Worm (Caenorhabditis elegans) whole organism, L4 larva: Measurements from ENCODE around the gene Y49E10.10.
A peak's percentile ranks its signal among the peaks of the same experiment; 100 is the strongest.

ENCODE experiments used
- D1046.2 ChIP-seq: fragments of 200-800 bp; sonication (Bioruptor generic); IDR thresholded peaks from 2 replicates; pipeline ENCODE4 v1.3.6; 2022; ENCODE audit warnings: missing genetic modification characterization, missing compliant biosample characterization
- F44E2.7 ChIP-seq: fragments of 200-800 bp; sonication (Bioruptor generic); IDR thresholded peaks from 2 replicates; pipeline ENCODE4 v2.1.2; 2022; ENCODE audit warnings: missing genetic modification characterization, missing compliant biosample characterization
- T26A8.4 ChIP-seq: fragments of 200-800 bp; sonication (Bioruptor generic); IDR thresholded peaks from 2 replicates; pipeline ENCODE4 v1.3.6; 2022; ENCODE audit warnings: missing genetic modification characterization, missing compliant biosample characterization
- Y105C5A.15 ChIP-seq: fragments of 200-800 bp; sonication (Bioruptor generic); IDR thresholded peaks from 2 replicates; pipeline ENCODE4 v1.3.6; 2022; ENCODE audit warnings: missing genetic modification characterization, missing compliant biosample characterization
- Y48G9A.11 ChIP-seq: fragments of 200-800 bp; sonication (Bioruptor generic); IDR thresholded peaks from 2 replicates; pipeline ENCODE4 v1.3.6; 2022; ENCODE audit warnings: missing genetic modification reagents, missing genetic modification characterization, missing compliant biosample characterization
- ZK337.2 ChIP-seq: fragments of 200-800 bp; sonication (Bioruptor generic); IDR thresholded peaks from 2 replicates; pipeline ENCODE4 v1.3.6; 2022; ENCODE audit warnings: missing genetic modification reagents, missing genetic modification characterization, missing compliant biosample characterization
- aha-1 ChIP-seq: fragments of 150-350 bp; peaks from one replicate; lab custom pipeline; 2014; ENCODE audit warnings: missing biosample characterization, missing genetic modification characterization
- attf-4 ChIP-seq: sonication (generic microtip); optimal IDR thresholded peaks from 3 replicates; lab custom pipeline; 2017; ENCODE audit warnings: missing biosample characterization, missing genetic modification characterization
- ceh-44 ChIP-seq: fragments of 200-800 bp; sonication (Bioruptor generic); IDR thresholded peaks from 2 replicates; pipeline ENCODE4 v1.3.6; 2022; ENCODE audit warnings: missing genetic modification reagents, missing genetic modification characterization, missing compliant biosample characterization
- cey-2 ChIP-seq: sonication (generic microtip); optimal IDR thresholded peaks from 3 replicates; lab custom pipeline; 2017; ENCODE audit warnings: missing genetic modification characterization, mild to moderate bottlenecking, missing compliant biosample characterization, antibody characterized with exemption, borderline replicate concordance; ENCODE audit not compliant: insufficient read depth
- ctbp-1 ChIP-seq: fragments of 200-800 bp; sonication (Bioruptor generic); IDR thresholded peaks from 2 replicates; pipeline ENCODE4 v1.3.6; 2022; ENCODE audit warnings: missing genetic modification reagents, missing genetic modification characterization, missing compliant biosample characterization
- dmd-6 ChIP-seq: fragments of 200-800 bp; sonication (Bioruptor generic); IDR thresholded peaks from 2 replicates; pipeline ENCODE4 v1.3.6; 2022; ENCODE audit warnings: missing genetic modification reagents, missing genetic modification characterization, missing compliant biosample characterization
- dmd-8 ChIP-seq: fragments of 200-800 bp; sonication (Bioruptor generic); IDR thresholded peaks from 2 replicates; pipeline ENCODE4 v1.3.6; 2022; ENCODE audit warnings: missing genetic modification characterization, missing compliant biosample characterization
- dmd-9 ChIP-seq: fragments of 200-800 bp; sonication (Bioruptor generic); IDR thresholded peaks from 2 replicates; pipeline ENCODE4 v1.3.6; 2022; ENCODE audit warnings: missing genetic modification reagents, missing genetic modification characterization, missing compliant biosample characterization
- duxl-1 ChIP-seq: sonication (generic microtip); optimal IDR thresholded peaks from 2 replicates; lab custom pipeline; 2016; ENCODE audit warnings: mild to moderate bottlenecking, missing genetic modification characterization, moderate library complexity, missing compliant biosample characterization; ENCODE audit not compliant: poor library complexity
- gei-8 ChIP-seq: fragments of 200-800 bp; sonication (Bioruptor generic); optimal IDR thresholded peaks from 2 replicates; lab custom pipeline; 2018; ENCODE audit warnings: mild to moderate bottlenecking, missing genetic modification characterization, missing compliant biosample characterization
- hif-1 ChIP-seq, 2 experiments: sonication (generic microtip); optimal IDR thresholded peaks; 2 replicates each; lab custom pipeline; 2016 to 2017; ENCODE audit warnings: missing compliant biosample characterization in 2 of 2, missing genetic modification characterization in 2 of 2, missing genetic modification reagents in 2 of 2, missing genotype in 2 of 2, mild to moderate bottlenecking in 1 of 2
- hlh-30 ChIP-seq: sonication (generic microtip); optimal IDR thresholded peaks from 2 replicates; lab custom pipeline; 2017; ENCODE audit warnings: antibody characterized with exemption, mild to moderate bottlenecking, missing genetic modification characterization, missing compliant biosample characterization; ENCODE audit not compliant: insufficient read depth
- hmg-1.1 ChIP-seq: fragments of 200-800 bp; sonication (Bioruptor generic); IDR thresholded peaks from 2 replicates; pipeline ENCODE4 v1.3.6; 2022; ENCODE audit warnings: missing genetic modification reagents, missing genetic modification characterization, missing compliant biosample characterization
- lim-7 ChIP-seq: fragments of 200-800 bp; sonication (Bioruptor generic); IDR thresholded peaks from 2 replicates; pipeline ENCODE4 v1.3.6; 2022; ENCODE audit warnings: missing genetic modification characterization, missing compliant biosample characterization
- lin-1 ChIP-seq: fragments of 200-800 bp; sonication (Bioruptor generic); IDR thresholded peaks from 2 replicates; pipeline ENCODE4 v1.3.6; 2022; ENCODE audit warnings: missing genetic modification reagents, missing genetic modification characterization, missing compliant biosample characterization
- lin-13 ChIP-seq: fragments of 150-350 bp; optimal IDR thresholded peaks from 2 replicates; lab custom pipeline; 2014; ENCODE audit warnings: missing biosample characterization, missing genetic modification reagents, missing genetic modification characterization
- lin-38 ChIP-seq: fragments of 200-800 bp; sonication (Bioruptor generic); IDR thresholded peaks from 2 replicates; pipeline ENCODE4 v1.3.6; 2022; ENCODE audit warnings: missing genetic modification reagents, missing genetic modification characterization, missing compliant biosample characterization
- lin-39 ChIP-seq: fragments of 150-350 bp; optimal IDR thresholded peaks from 2 replicates; lab custom pipeline; 2014; ENCODE audit warnings: missing biosample characterization, missing genetic modification reagents, missing genetic modification characterization
- lir-3 ChIP-seq: sonication (generic microtip); optimal IDR thresholded peaks from 2 replicates; lab custom pipeline; 2016; ENCODE audit warnings: mild to moderate bottlenecking, missing genetic modification characterization, missing compliant biosample characterization
- lsy-2 ChIP-seq, 2 experiments: fragments of 150-350 bp in 1 of 2; sonication (generic microtip) in 1 of 2; optimal IDR thresholded peaks; 2 replicates each; lab custom pipeline; 2014 to 2017; ENCODE audit warnings: missing biosample characterization in 2 of 2, missing genetic modification characterization in 2 of 2
- madf-5 ChIP-seq, 2 experiments: fragments of 200-800 bp; sonication (Bioruptor generic); IDR thresholded peaks; 2 replicates each; pipeline ENCODE4 v1.3.6; 2022; ENCODE audit warnings: missing compliant biosample characterization in 2 of 2, missing genetic modification characterization in 2 of 2
- mdl-1 ChIP-seq, 2 experiments: fragments of 150-350 bp in 1 of 2; sonication (generic microtip) in 1 of 2; optimal IDR thresholded peaks; 2 replicates each; lab custom pipeline; 2014 to 2017; ENCODE audit warnings: missing biosample characterization in 2 of 2, missing genetic modification characterization in 2 of 2
- mep-1 ChIP-seq: fragments of 150-350 bp; sonication (generic microtip); optimal IDR thresholded peaks from 3 replicates; lab custom pipeline; 2014; ENCODE audit warnings: missing biosample characterization, missing genetic modification characterization
- mxl-2 ChIP-seq: fragments of 200-800 bp; sonication (Bioruptor generic); conservative IDR thresholded peaks from 2 replicates; pipeline ENCODE4 v1.3.6; 2022; ENCODE audit warnings: missing genetic modification reagents, missing genetic modification characterization, missing compliant biosample characterization
- mxl-3 ChIP-seq: fragments of 200-800 bp; sonication (Bioruptor generic); optimal IDR thresholded peaks from 2 replicates; lab custom pipeline; 2018; ENCODE audit warnings: mild to moderate bottlenecking, missing genetic modification characterization, missing compliant biosample characterization
- nhr-111 ChIP-seq: fragments of 200-800 bp; sonication (Bioruptor generic); optimal IDR thresholded peaks from 2 replicates; lab custom pipeline; 2018; ENCODE audit warnings: mild to moderate bottlenecking, missing genetic modification characterization, missing compliant biosample characterization
- nhr-42 ChIP-seq: fragments of 200-800 bp; sonication (Bioruptor generic); IDR thresholded peaks from 2 replicates; pipeline ENCODE4 v1.3.6; 2022; ENCODE audit warnings: missing genetic modification characterization, missing compliant biosample characterization
- nhr-48 ChIP-seq: sonication (generic microtip); optimal IDR thresholded peaks from 2 replicates; lab custom pipeline; 2016; ENCODE audit warnings: mild to moderate bottlenecking, missing genetic modification characterization, missing compliant biosample characterization
- pha-4 ChIP-seq, 2 experiments: fragments of 150-350 bp in 1 of 2; fragments of 200-800 bp in 1 of 2; sonication (Bioruptor generic) in 1 of 2; IDR thresholded peaks in 1 of 2; optimal IDR thresholded peaks in 1 of 2; 2 replicates each; pipeline versions ENCODE4 v1.3.6 to Lab custom; 2014 to 2022; ENCODE audit warnings: missing genetic modification characterization in 2 of 2, missing genetic modification reagents in 2 of 2, missing biosample characterization in 1 of 2, missing compliant biosample characterization in 1 of 2
- php-3 ChIP-seq: fragments of 200-800 bp; sonication (Bioruptor generic); IDR thresholded peaks from 2 replicates; pipeline ENCODE4 v1.3.6; 2022; ENCODE audit warnings: missing genetic modification reagents, missing genetic modification characterization, missing compliant biosample characterization
- rbr-2 ChIP-seq: sonication (generic microtip); optimal IDR thresholded peaks from 2 replicates; lab custom pipeline; 2016; ENCODE audit warnings: missing genotype, missing genetic modification characterization, missing compliant biosample characterization
- snpc-4 ChIP-seq: fragments of 150-350 bp; optimal IDR thresholded peaks from 2 replicates; lab custom pipeline; 2014; ENCODE audit warnings: missing biosample characterization, missing genetic modification characterization
- spr-1 ChIP-seq: sonication (generic microtip); optimal IDR thresholded peaks from 2 replicates; lab custom pipeline; 2016; ENCODE audit warnings: mild to moderate bottlenecking, missing genetic modification characterization, missing compliant biosample characterization
- tra-1 ChIP-seq: fragments of 200-800 bp; sonication (Bioruptor generic); IDR thresholded peaks from 2 replicates; pipeline ENCODE4 v1.3.6; 2022; ENCODE audit warnings: missing genetic modification reagents, missing genetic modification characterization, missing compliant biosample characterization
- unc-130 ChIP-seq: sonication (generic microtip); optimal IDR thresholded peaks from 2 replicates; lab custom pipeline; 2016; ENCODE audit warnings: missing genetic modification reagents, missing genetic modification characterization, missing compliant biosample characterization
- unc-62 ChIP-seq, 3 experiments: fragments of 150-350 bp in 1 of 3; sonication (generic microtip); optimal IDR thresholded peaks in 2 of 3; peaks in 1 of 3; 1 replicate in 1 of 3; 2 replicates in 2 of 3; lab custom pipeline; 2014 to 2017; ENCODE audit warnings: missing biosample characterization in 3 of 3, missing genetic modification characterization in 3 of 3, missing genetic modification reagents in 3 of 3, missing genotype in 1 of 3
- vab-7 ChIP-seq: fragments of 200-800 bp; sonication (Bioruptor generic); IDR thresholded peaks from 2 replicates; pipeline ENCODE4 v1.3.6; 2022; ENCODE audit warnings: missing genetic modification reagents, missing genetic modification characterization, missing compliant biosample characterization
- zag-1 ChIP-seq: fragments of 150-350 bp; optimal IDR thresholded peaks from 2 replicates; lab custom pipeline; 2014; ENCODE audit warnings: missing biosample characterization, missing genetic modification characterization
- zfp-2 ChIP-seq: sonication (generic microtip); optimal IDR thresholded peaks from 2 replicates; lab custom pipeline; 2016; ENCODE audit warnings: mild to moderate bottlenecking, missing genetic modification characterization, missing compliant biosample characterization
- zip-11 ChIP-seq: fragments of 200-800 bp; sonication (Bioruptor generic); IDR thresholded peaks from 2 replicates; pipeline ENCODE4 v1.3.6; 2022; ENCODE audit warnings: missing genetic modification characterization, missing compliant biosample characterization
- ztf-11 ChIP-seq: fragments of 150-350 bp; optimal IDR thresholded peaks from 2 replicates; lab custom pipeline; 2014; ENCODE audit warnings: missing biosample characterization, missing genetic modification characterization
- ztf-7 ChIP-seq: fragments of 150-350 bp; optimal IDR thresholded peaks from 2 replicates; lab custom pipeline; 2014; ENCODE audit warnings: missing biosample characterization, missing genetic modification characterization

The Y49E10.10 gene

ce11 chrIII:12398468-12398867 is 3.2 kb downstream of the Y49E10.10 start:
- no peak for TF ChIP-seq mep-1
- no peak for TF ChIP-seq tra-1 (GFP tag; lab: Robert Waterston, UW)
- no peak for TF ChIP-seq madf-5 (GFP tag; IDR thresholded peaks at IDR 0.05; lab: Robert Waterston, UW)
- TF ChIP-seq duxl-1 (tag; lab: Kevin White, UChicago) = no peak
- TF ChIP-seq unc-62 (GFP tag; optimal IDR thresholded peaks at IDR 0.05 in 1 of 2; lab: Kevin White, UChicago) = peak in 1 of 2 experiments; percentile 55
- no peak for TF ChIP-seq unc-62 (tag; optimal IDR thresholded peaks at IDR 0.05; lab: Kevin White, UChicago)
- no peak for TF ChIP-seq ctbp-1
- no peak for TF ChIP-seq Y48G9A.11 (GFP tag; lab: Robert Waterston, UW)
- TF ChIP-seq pha-4 (GFP tag; IDR thresholded peaks at IDR 0.05; lab: Robert Waterston, UW) = no peak
- TF ChIP-seq pha-4 (tag; optimal IDR thresholded peaks at IDR 0.05; lab: Kevin White, UChicago) = no peak
- no peak for TF ChIP-seq attf-4
- TF ChIP-seq nhr-48 = no peak
- no peak for TF ChIP-seq lsy-2 (tag; optimal IDR thresholded peaks at IDR 0.05; lab: Kevin White, UChicago)
- TF ChIP-seq gei-8 = no peak
- no peak for TF ChIP-seq T26A8.4 (GFP tag; lab: Robert Waterston, UW)
- no peak for TF ChIP-seq lin-38
- TF ChIP-seq aha-1 = peak; percentile 93
- no peak for TF ChIP-seq F44E2.7
- no peak for TF ChIP-seq ceh-44 (GFP tag; lab: Robert Waterston, UW)
- no peak for TF ChIP-seq mxl-2 (GFP tag; lab: Robert Waterston, UW)

- TF ChIP-seq ztf-11 (tag; lab: Kevin White, UChicago) (no peak), cey-2 (no peak), tra-1 (GFP tag; lab: Robert Waterston, UW) (0 out of 2 replicates have a peak, but pooled peaks have one; percentile 22), D1046.2 (GFP tag; lab: Robert Waterston, UW) (0 out of 2 replicates have a peak, but pooled peaks have one; percentile 56), lir-3 (tag; lab: Kevin White, UChicago) (no peak), zag-1 (tag; lab: Kevin White, UChicago) (no peak), unc-62 (GFP tag; optimal IDR thresholded peaks at IDR 0.05 in 1 of 2; lab: Kevin White, UChicago) (peak in 1 of 2 experiments; percentile 62), unc-62 (tag; optimal IDR thresholded peaks at IDR 0.05; lab: Kevin White, UChicago) (no peak), zip-11 (GFP tag; lab: Robert Waterston, UW) (no peak), snpc-4 (no peak), nhr-42 (GFP tag; lab: Robert Waterston, UW) (0 out of 2 replicates have a peak, but pooled peaks have one; percentile 7), zfp-2 (tag; lab: Kevin White, UChicago) (peak; percentile 7), mdl-1 (tag; optimal IDR thresholded peaks at IDR 0.05; lab: Kevin White, UChicago) (no peak), hmg-1.1 (GFP tag; lab: Robert Waterston, UW) (peak; percentile 68), spr-1 (tag; lab: Kevin White, UChicago) (no peak), T26A8.4 (GFP tag; lab: Robert Waterston, UW) (peak; percentile 53), dmd-6 (GFP tag; lab: Robert Waterston, UW) (peak; percentile 25; the same call in 1 of the 2 replicates), lin-1 (GFP tag; lab: Robert Waterston, UW) (no peak), hif-1 (tag; optimal IDR thresholded peaks at IDR 0.05; lab: Kevin White, UChicago) (no peak), rbr-2 (tag; lab: Kevin White, UChicago) (peak; percentile 33), lim-7 (GFP tag; lab: Robert Waterston, UW) (peak; percentile 75), lin-13 (GFP tag; lab: Kevin White, UChicago) (no peak), vab-7 (peak; percentile 59), nhr-111 (GFP tag; lab: Kevin White, UChicago) (no peak), dmd-8 (GFP tag; lab: Robert Waterston, UW) (0 out of 2 replicates have a peak, but pooled peaks have one; percentile 50), ZK337.2 (GFP tag; lab: Robert Waterston, UW) (no peak), unc-130 (no peak), mxl-3 (GFP tag; lab: Kevin White, UChicago) (peak; percentile 39), php-3 (GFP tag; lab: Robert Waterston, UW) (no peak), F44E2.7 (0 out of 2 replicates have a peak, but pooled peaks have one; percentile 13), hlh-30 (tag; lab: Kevin White, UChicago) (peak; percentile 4), dmd-9 (GFP tag; lab: Robert Waterston, UW) (peak; percentile 51; the same call in 1 of the 2 replicates), ztf-7 (no peak), Y105C5A.15 (GFP tag; lab: Robert Waterston, UW) (no peak), lin-39 (tag; lab: Kevin White, UChicago) (no peak)
Observed at ce11 chrIII:12399709-12400108, 4.4 kb downstream of the Y49E10.10 start.
